Worm (Caenorhabditis elegans): Measurements from ENCODE around the gene ift-139.

The ift-139 gene

DNA sequence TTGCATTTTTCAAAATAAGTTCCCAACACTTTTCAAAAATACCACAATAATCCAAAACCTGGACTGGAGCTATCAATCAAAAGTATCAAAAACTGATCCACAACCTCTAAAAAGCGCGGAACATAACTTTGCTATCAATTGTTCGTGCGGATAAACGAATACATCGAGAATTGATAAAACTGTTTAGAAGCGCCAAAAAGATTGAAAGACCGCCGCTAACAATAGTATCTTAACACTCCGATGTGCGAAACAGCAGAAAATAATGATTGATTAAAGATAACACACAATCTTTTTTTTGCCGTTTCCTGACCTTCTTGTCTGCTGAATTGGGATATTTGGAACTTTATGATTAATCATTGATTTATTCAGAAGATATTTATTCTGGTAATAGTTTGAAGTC is 10.8 kb downstream of the ift-139 start, which contains the start of gene tbx-7:
Gene tbx-7 (minus strand): TSS at position 101 of the 400 bp plus-strand sequence.
- TF ChIP-seq dpl-1 (GFP tag; optimal IDR thresholded peaks at IDR 0.05) (no peak), nhr-28 (tag; optimal IDR thresholded peaks at IDR 0.05) (peak; percentile 10)

DNA sequence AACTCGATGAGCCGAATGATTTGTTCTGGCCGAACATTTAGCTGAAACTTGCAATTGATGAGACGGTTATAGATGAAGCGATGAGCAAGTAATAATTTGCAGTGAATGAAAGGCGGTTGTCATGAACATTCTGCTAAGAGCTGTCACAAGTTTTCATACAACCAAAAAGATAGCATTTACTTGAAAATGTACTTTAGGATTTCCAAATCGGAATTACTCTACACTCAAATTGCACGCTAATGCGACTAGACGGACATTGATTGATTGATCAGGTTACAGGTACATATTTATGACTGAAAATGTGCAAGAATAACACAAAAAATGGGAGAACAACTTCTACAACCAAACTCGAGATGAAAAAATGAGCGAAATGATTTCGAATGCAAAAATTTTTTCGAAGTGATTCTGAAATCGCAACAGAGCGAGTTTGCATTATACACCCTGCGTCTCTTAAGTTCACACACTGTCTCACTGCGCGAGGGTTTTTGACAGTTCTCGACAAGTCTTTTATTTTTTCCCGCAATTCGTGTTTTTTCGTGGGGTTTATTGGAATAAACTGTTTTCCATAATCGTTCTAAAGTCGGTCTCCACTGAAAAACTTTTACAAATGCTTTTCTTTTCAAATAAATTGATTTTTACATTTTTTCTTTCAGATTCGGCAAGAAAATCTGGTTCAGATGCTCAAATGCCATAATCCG is 19.6 kb downstream of the ift-139 start, which contains the start of the genes npp-10 and cyk-3:
Gene npp-10 (minus strand): TSS at position 51 of the 698 bp plus-strand sequence.
Gene cyk-3 (plus strand): TSS at position 648 of the 698 bp plus-strand sequence.
- TF ChIP-seq unc-130 (GFP tag; optimal IDR thresholded peaks at IDR 0.05) (peak; percentile 32), dmd-6 (GFP tag; IDR thresholded peaks at IDR 0.05) (no peak), dpl-1 (GFP tag; optimal IDR thresholded peaks at IDR 0.05) (peak; percentile 51), zfp-2 (tag; optimal IDR thresholded peaks at IDR 0.05) (no peak), F10B5.3 (tag; optimal IDR thresholded peaks at IDR 0.05) (no peak), R02D3.7 (tag; optimal IDR thresholded peaks at IDR 0.05) (no peak), unc-39 (tag; optimal IDR thresholded peaks at IDR 0.05) (no peak), mes-2 (tag; optimal IDR thresholded peaks at IDR 0.05; ENCODE audit: poor library complexity, severe bottlenecking) (peak; percentile 67), hlh-30 (tag; optimal IDR thresholded peaks at IDR 0.05; ENCODE audit: insufficient read depth) (no peak), mep-1 (tag; optimal IDR thresholded peaks at IDR 0.05) (no peak), aly-2 (tag; optimal IDR thresholded peaks at IDR 0.05) (no peak), nhr-48 (tag; optimal IDR thresholded peaks at IDR 0.05) (no peak), nhr-41 (GFP tag; IDR thresholded peaks at IDR 0.05) (no peak), ceh-62 (tag; optimal IDR thresholded peaks at IDR 0.05) (no peak), aha-1 (tag) (peak; percentile 95), nhr-76 (tag; optimal IDR thresholded peaks at IDR 0.05) (no peak), F37D6.2 (tag; optimal IDR thresholded peaks at IDR 0.05) (no peak), hmg-1.1 (GFP tag; IDR thresholded peaks at IDR 0.05) (no peak), ceh-32 (tag; optimal IDR thresholded peaks at IDR 0.05; ENCODE audit: poor library complexity) (no peak), nhr-6 (tag; optimal IDR thresholded peaks at IDR 0.05) (peak; percentile 21), lin-38 (GFP tag; IDR thresholded peaks at IDR 0.05) (peak; percentile 94), ZK337.2 (GFP tag; IDR thresholded peaks at IDR 0.05) (no peak), T20F7.1 (GFP tag; optimal IDR thresholded peaks at IDR 0.05) (no peak)

DNA sequence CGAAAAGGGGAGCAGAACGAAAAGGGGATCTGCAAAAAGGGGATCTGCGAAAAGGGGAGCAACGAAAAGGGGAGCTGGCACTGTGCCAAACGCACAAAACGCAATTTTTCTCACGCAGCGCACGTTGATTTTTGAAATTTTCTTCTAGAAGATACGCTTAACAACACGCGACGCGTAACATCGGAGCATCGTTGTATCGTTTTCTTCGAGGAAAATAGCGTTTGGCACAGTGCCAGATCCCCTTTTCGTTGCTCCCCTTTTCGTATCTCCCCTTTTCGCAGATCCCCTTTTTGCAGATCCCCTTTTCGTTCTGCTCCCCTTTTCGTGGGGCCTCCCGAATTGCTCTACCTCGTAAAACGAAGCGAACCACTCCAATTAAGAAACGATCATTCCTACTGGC is 26.2 kb downstream of the ift-139 start:
- TF ChIP-seq ceh-20 (GFP tag; IDR thresholded peaks at IDR 0.05) (peak; percentile 15; the same call in 1 of the 2 replicates), lin-38 (GFP tag; IDR thresholded peaks at IDR 0.05) (peak; percentile 52; the same call in 1 of the 2 replicates), ceh-44 (GFP tag; IDR thresholded peaks at IDR 0.05) (peak; percentile 31; the same call in 1 of the 2 replicates), egl-43 (GFP tag; IDR thresholded peaks at IDR 0.05) (0 out of 2 replicates have a peak, but pooled peaks have one; percentile 51), vab-7 (GFP tag; IDR thresholded peaks at IDR 0.05) (peak; percentile 46), ctbp-1 (GFP tag; IDR thresholded peaks at IDR 0.05) (0 out of 2 replicates have a peak, but pooled peaks have one; percentile 16), mes-2 (tag; optimal IDR thresholded peaks at IDR 0.05; ENCODE audit: poor library complexity, severe bottlenecking) (peak; percentile 16), Y48G9A.11 (GFP tag; IDR thresholded peaks at IDR 0.05) (peak; percentile 77; the same call in 1 of the 2 replicates), hmg-1.1 (GFP tag; IDR thresholded peaks at IDR 0.05) (peak; percentile 51; the same call in 1 of the 2 replicates)

DNA sequence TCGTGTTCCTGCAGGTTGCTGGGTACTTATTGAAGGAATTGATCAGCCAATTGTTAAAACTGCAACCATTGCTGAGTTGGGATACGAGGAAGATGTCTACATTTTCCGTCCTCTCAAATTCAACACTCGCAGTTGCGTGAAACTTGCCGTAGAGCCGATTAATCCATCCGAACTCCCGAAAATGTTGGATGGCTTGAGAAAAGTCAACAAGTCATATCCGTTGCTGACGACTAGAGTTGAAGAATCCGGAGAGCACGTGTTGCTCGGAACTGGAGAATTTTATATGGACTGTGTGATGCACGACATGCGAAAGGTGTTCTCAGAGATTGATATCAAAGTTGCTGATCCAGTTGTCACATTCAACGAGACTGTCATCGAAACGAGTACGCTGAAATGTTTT is 28.0 kb downstream of the ift-139 start:
- peak in 1 of 2 experiments; percentile 91 for TF ChIP-seq unc-62 (GFP tag; optimal IDR thresholded peaks at IDR 0.05 in 1 of 2)
- TF ChIP-seq unc-62 (tag; optimal IDR thresholded peaks at IDR 0.05), result no peak
- no peak for TF ChIP-seq sdz-12 (GFP tag; optimal IDR thresholded peaks at IDR 0.05)

Measured in whole organism, L4 larva.